Fruit fly (Drosophila melanogaster) whole organism, adult: Measurements from ENCODE around the gene FucT6.

ENCODE experiments used
- CG11617 ChIP-seq: fragments of 200-800 bp; sonication (Bioruptor generic); optimal IDR thresholded peaks from 2 replicates; lab custom pipeline; 2017; ENCODE audit warnings: mild to moderate bottlenecking, missing biosample characterization, missing genetic modification reagents, missing genetic modification characterization
- CG12768 ChIP-seq: fragments of 200-800 bp; sonication (Bioruptor generic); optimal IDR thresholded peaks from 2 replicates; lab custom pipeline; 2017; ENCODE audit warnings: missing biosample characterization, missing genetic modification characterization, mild to moderate bottlenecking, moderate library complexity, missing genetic modification reagents
- CG33017 ChIP-seq: fragments of 200-800 bp; sonication (Bioruptor generic); optimal IDR thresholded peaks from 2 replicates; lab custom pipeline; 2018; ENCODE audit warnings: missing biosample characterization, mild to moderate bottlenecking, missing genetic modification characterization, moderate library complexity
- CG5204 ChIP-seq: fragments of 200-800 bp; sonication (Bioruptor generic); optimal IDR thresholded peaks from 2 replicates; lab custom pipeline; 2016; ENCODE audit warnings: missing biosample characterization, missing genetic modification characterization
- CG7045 ChIP-seq: fragments of 200-800 bp; sonication (Bioruptor generic); optimal IDR thresholded peaks from 2 replicates; lab custom pipeline; 2017; ENCODE audit warnings: missing biosample characterization, mild to moderate bottlenecking, missing genetic modification characterization
- Clk ChIP-seq: fragments of 200-800 bp; sonication (Bioruptor generic); optimal IDR thresholded peaks from 2 replicates; lab custom pipeline; 2017; ENCODE audit warnings: missing biosample characterization, missing genetic modification characterization
- Crg-1 ChIP-seq: fragments of 200-800 bp; sonication (Bioruptor generic); optimal IDR thresholded peaks from 2 replicates; lab custom pipeline; 2016; ENCODE audit warnings: missing biosample characterization, missing genetic modification characterization
- cic ChIP-seq: fragments of 200-800 bp; sonication (Bioruptor generic); optimal IDR thresholded peaks from 2 replicates; lab custom pipeline; 2017; ENCODE audit warnings: missing biosample characterization, mild to moderate bottlenecking, missing genetic modification characterization, moderate library complexity
- kay ChIP-seq: fragments of 200-800 bp; sonication (Bioruptor generic); peaks from one replicate; lab custom pipeline; 2016; ENCODE audit warnings: missing biosample characterization, missing genetic modification characterization, borderline replicate concordance
- ovo ChIP-seq: fragments of 200-800 bp; sonication (Bioruptor generic); optimal IDR thresholded peaks from 2 replicates; lab custom pipeline; 2016; ENCODE audit warnings: missing biosample characterization, missing genetic modification characterization
- pad ChIP-seq: fragments of 200-800 bp; sonication (Bioruptor generic); optimal IDR thresholded peaks from 3 replicates; lab custom pipeline; 2017; ENCODE audit warnings: missing biosample characterization, missing genetic modification characterization, mild to moderate bottlenecking, moderate library complexity, missing genetic modification reagents
- tj ChIP-seq: fragments of 200-800 bp; sonication (Bioruptor generic); optimal IDR thresholded peaks from 3 replicates; lab custom pipeline; 2017; ENCODE audit warnings: missing biosample characterization, mild to moderate bottlenecking, missing genetic modification characterization, moderate library complexity

DNA sequence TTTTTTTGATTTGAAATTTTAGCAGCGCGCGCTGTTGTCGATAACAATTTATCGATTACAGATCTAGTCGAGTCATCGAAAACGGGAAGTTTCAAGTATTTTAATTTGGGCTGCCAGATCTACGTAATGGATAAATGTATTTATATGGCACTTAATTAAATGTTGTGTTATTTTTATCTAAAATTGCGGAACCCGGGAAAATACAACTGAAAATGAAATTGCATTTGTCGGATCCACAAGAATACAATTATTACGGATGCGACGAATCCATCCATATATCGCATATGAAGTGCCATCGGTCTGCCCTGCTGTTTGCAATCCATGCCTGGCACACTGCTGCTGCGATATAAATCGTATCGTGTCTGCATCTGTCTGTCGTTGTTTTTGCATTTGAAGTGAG lies 10.4 kb upstream of the FucT6 start, which contains the start of gene Tango10:
- TF ChIP-seq ovo (peak; percentile 50), Crg-1 (GFP tag; lab: Kevin White, UChicago) (peak; percentile 62), CG5204 (GFP tag; lab: Kevin White, UChicago) (no peak), kay (GFP tag; lab: Kevin White, UChicago) (no peak), CG11617 (GFP tag; lab: Kevin White, UChicago) (peak; percentile 66), pad (peak; percentile 53), CG33017 (tag; lab: Kevin White, UChicago) (peak; percentile 19), CG12768 (GFP tag; lab: Kevin White, UChicago) (no peak), cic (GFP tag; lab: Kevin White, UChicago) (no peak), CG7045 (GFP tag; lab: Kevin White, UChicago) (no peak), Clk (GFP tag; lab: Kevin White, UChicago) (no peak), tj (GFP tag; lab: Kevin White, UChicago) (peak; percentile 75)
